Worm (Caenorhabditis elegans) whole organism, early embryonic: Measurements from ENCODE around the gene amx-3.

Source experiments
- B0310.2 ChIP-seq: sonication (generic microtip); optimal IDR thresholded peaks from 2 replicates; lab custom pipeline; 2016; ENCODE audit warnings: mild to moderate bottlenecking, missing genetic modification characterization, missing compliant biosample characterization
- F13C5.2 ChIP-seq: sonication (generic microtip); optimal IDR thresholded peaks from 2 replicates; lab custom pipeline; 2017; ENCODE audit warnings: mild to moderate bottlenecking, missing genetic modification characterization, inconsistent platforms, missing compliant biosample characterization
- ama-1 ChIP-seq: fragments of 150-350 bp; optimal IDR thresholded peaks from 2 replicates; lab custom pipeline; 2014
- ceh-36 ChIP-seq: sonication (generic microtip); optimal IDR thresholded peaks from 2 replicates; lab custom pipeline; 2016; ENCODE audit warnings: missing genetic modification characterization, inconsistent platforms, missing compliant biosample characterization
- ets-7 ChIP-seq: sonication (generic microtip); optimal IDR thresholded peaks from 2 replicates; lab custom pipeline; 2016; ENCODE audit warnings: missing genotype, missing genetic modification characterization, missing compliant biosample characterization
- flt-1 ChIP-seq: fragments of 200-800 bp; sonication (Bioruptor generic); IDR thresholded peaks from 2 replicates; pipeline ENCODE4 v1.3.6; 2022; ENCODE audit warnings: missing genetic modification characterization, missing compliant biosample characterization
- hmbx-1 ChIP-seq: sonication (generic microtip); optimal IDR thresholded peaks from 2 replicates; lab custom pipeline; 2016; ENCODE audit warnings: mild to moderate bottlenecking, missing genetic modification characterization, missing compliant biosample characterization
- hmg-4 ChIP-seq: fragments of 200-800 bp; sonication (Bioruptor generic); optimal IDR thresholded peaks from 2 replicates; lab custom pipeline; 2018; ENCODE audit warnings: mild to moderate bottlenecking, missing genetic modification characterization, missing compliant biosample characterization
- pes-1 ChIP-seq: fragments of 200-800 bp; sonication (Bioruptor generic); IDR thresholded peaks from 2 replicates; pipeline ENCODE4 v1.3.6; 2022; ENCODE audit warnings: missing genetic modification reagents, missing genetic modification characterization, missing compliant biosample characterization
- tbx-11 ChIP-seq: fragments of 200-800 bp; sonication (Bioruptor generic); IDR thresholded peaks from 2 replicates; pipeline ENCODE4 v1.3.6; 2022; ENCODE audit warnings: missing genetic modification characterization, missing compliant biosample characterization
- tbx-37 ChIP-seq: fragments of 200-800 bp; sonication (Bioruptor generic); conservative IDR thresholded peaks from 2 replicates; pipeline ENCODE4 v1.3.6; 2022; ENCODE audit warnings: missing genetic modification reagents, missing genetic modification characterization, missing compliant biosample characterization

DNA sequence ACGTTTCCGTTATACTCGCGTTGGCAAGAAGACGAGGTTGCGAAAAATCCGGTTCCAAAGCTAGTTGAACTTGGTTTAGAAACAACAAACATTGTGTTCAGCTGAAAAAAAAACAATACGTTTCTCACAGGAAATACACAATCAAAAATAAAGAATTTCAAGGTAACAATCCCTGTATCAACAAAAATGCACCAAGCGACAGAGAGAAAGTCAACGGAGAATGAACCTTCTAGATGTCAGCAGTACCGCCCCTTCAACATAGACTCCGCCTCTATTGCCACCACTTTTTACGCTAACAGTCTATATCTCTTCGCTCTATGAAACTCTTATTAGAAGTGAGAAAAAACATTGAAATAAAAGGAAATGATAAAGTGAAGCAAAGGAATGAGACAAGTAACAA is 35.2 kb downstream of the amx-3 start, which contains the start of gene F31D4.8:
- no peak for TF ChIP-seq ets-7 (tag; lab: Kevin White, UChicago)
- no peak for TF ChIP-seq F13C5.2 (tag; lab: Kevin White, UChicago)
- TF ChIP-seq tbx-37 (GFP tag; lab: Robert Waterston, UW) = no peak
- no peak for TF ChIP-seq hmbx-1 (tag; lab: Kevin White, UChicago)
- TF ChIP-seq pes-1 (GFP tag; lab: Robert Waterston, UW) = no peak
- no peak for TF ChIP-seq hmg-4 (GFP tag; lab: Kevin White, UChicago)
- TF ChIP-seq B0310.2 (tag; lab: Kevin White, UChicago) = no peak
- TF ChIP-seq flt-1 = no peak
- no peak for TF ChIP-seq ceh-36 (tag; lab: Kevin White, UChicago)
- no peak for TF ChIP-seq tbx-11 (GFP tag; lab: Robert Waterston, UW)
- no peak for TF ChIP-seq ama-1
